Fruit fly (Drosophila melanogaster): ENCODE data around the gene kek5.

kek5 gene

dm6 chrX:19375450-19375849 lies 22.5 kb downstream of the kek5 start (continued):
- TF ChIP-seq gsb-n (tag; optimal IDR thresholded peaks at IDR 0.05) (no peak), kni (GFP tag; optimal IDR thresholded peaks at IDR 0.05) (peak; percentile 2), CG4617 (GFP tag; optimal IDR thresholded peaks at IDR 0.05; ENCODE audit: borderline replicate concordance) (no peak), esg (GFP tag; conservative IDR thresholded peaks at IDR 0.05) (no peak), CG6654 (GFP tag; optimal IDR thresholded peaks at IDR 0.05) (no peak), Neu2 (GFP tag; optimal IDR thresholded peaks at IDR 0.05; ENCODE audit: borderline replicate concordance) (no peak), NC2α (GFP tag; optimal IDR thresholded peaks at IDR 0.05) (no peak), slp2 (GFP tag; optimal IDR thresholded peaks at IDR 0.05) (no peak), schlank (tag; optimal IDR thresholded peaks at IDR 0.05) (no peak), CG42726 (GFP tag; IDR thresholded peaks at IDR 0.05; ENCODE audit: partially characterized antibody) (no peak), CG13424 (tag; optimal IDR thresholded peaks at IDR 0.05) (peak; percentile 2), CG5180 (GFP tag; optimal IDR thresholded peaks at IDR 0.05) (peak; percentile 46), org-1 (GFP tag; optimal IDR thresholded peaks at IDR 0.05) (peak; percentile 21), CG17361 (GFP tag; IDR thresholded peaks at IDR 0.05) (no peak), crp (GFP tag; optimal IDR thresholded peaks at IDR 0.05) (no peak), CG11398 (GFP tag; optimal IDR thresholded peaks at IDR 0.05) (no peak), Hey (tag; optimal IDR thresholded peaks at IDR 0.05) (no peak), CG13296 (GFP tag; optimal IDR thresholded peaks at IDR 0.05) (peak; percentile 1), CG10959 (GFP tag; IDR thresholded peaks at IDR 0.05) (no peak), CG6683 (GFP tag; optimal IDR thresholded peaks at IDR 0.05) (no peak), NfI (GFP tag; optimal IDR thresholded peaks at IDR 0.05) (no peak), CG13894 (tag; optimal IDR thresholded peaks at IDR 0.05) (no peak), Hand (GFP tag; optimal IDR thresholded peaks at IDR 0.05) (no peak), chinmo (GFP tag; IDR thresholded peaks at IDR 0.05; ENCODE audit: partially characterized antibody) (no peak), Sry-β (GFP tag; optimal IDR thresholded peaks at IDR 0.05) (no peak), CG12071 (GFP tag; optimal IDR thresholded peaks at IDR 0.05) (peak; percentile 16), Nf-YC (tag; optimal IDR thresholded peaks at IDR 0.05) (no peak), CkIIα-i1 (GFP tag; IDR thresholded peaks at IDR 0.05) (no peak), CG2120 (GFP tag; optimal IDR thresholded peaks at IDR 0.05) (no peak), Med (GFP tag) (peak; percentile 62), maf-S (GFP tag; optimal IDR thresholded peaks at IDR 0.05) (no peak), Dad (GFP tag; optimal IDR thresholded peaks at IDR 0.05) (no peak), CG6854 (GFP tag; optimal IDR thresholded peaks at IDR 0.05) (no peak), CG32767 (GFP tag; IDR thresholded peaks at IDR 0.05) (no peak), nerfin-1 (tag; optimal IDR thresholded peaks at IDR 0.05) (peak; percentile 9), CG13123 (GFP tag; optimal IDR thresholded peaks at IDR 0.05) (no peak)

- TF ChIP-seq peb (GFP tag; IDR thresholded peaks at IDR 0.05) (no peak), Med (GFP tag) (no peak), CG8089 (GFP tag; optimal IDR thresholded peaks at IDR 0.05) (no peak), tin (GFP tag; optimal IDR thresholded peaks at IDR 0.05) (no peak), kah (GFP tag; optimal IDR thresholded peaks at IDR 0.05) (no peak), CG12744 (GFP tag; optimal IDR thresholded peaks at IDR 0.05) (no peak), CG7928 (GFP tag; optimal IDR thresholded peaks at IDR 0.05) (no peak), CG12659 (GFP tag; optimal IDR thresholded peaks at IDR 0.05) (no peak), CG6689 (GFP tag; IDR thresholded peaks at IDR 0.05) (no peak), CG34422 (GFP tag; IDR thresholded peaks at IDR 0.05) (no peak), CG2889 (GFP tag; IDR thresholded peaks at IDR 0.05) (no peak), lilli (GFP tag; optimal IDR thresholded peaks at IDR 0.05) (no peak), Bgb (GFP tag; IDR thresholded peaks at IDR 0.05; ENCODE audit: partially characterized antibody) (no peak), HLHmδ (GFP tag; optimal IDR thresholded peaks at IDR 0.05) (no peak), Side (GFP tag; optimal IDR thresholded peaks at IDR 0.05) (no peak), Fer2 (tag; optimal IDR thresholded peaks at IDR 0.05) (no peak), Stat92E (GFP tag; optimal IDR thresholded peaks at IDR 0.05) (no peak), CG6654 (GFP tag; optimal IDR thresholded peaks at IDR 0.05) (no peak), sima (GFP tag; optimal IDR thresholded peaks at IDR 0.05) (no peak)
These were observed 37.7 kb downstream of the kek5 start for dm6 chrX:19390634-19391033.

Data from whole organism, embryonic.